Worm (Caenorhabditis elegans): ENCODE data around the gene ifa-1.

ifa-1 gene

ce11 chrX:11252429-11252828 lies 18.6 kb upstream of the ifa-1 start (continued):
- TF ChIP-seq lsy-27 (tag; optimal IDR thresholded peaks at IDR 0.05; ENCODE audit: borderline replicate concordance, insufficient read depth) (no peak), lin-26 (GFP tag; IDR thresholded peaks at IDR 0.05) (peak; percentile 91), C17E4.6 (GFP tag; IDR thresholded peaks at IDR 0.05) (no peak), ZK185.1 (tag; optimal IDR thresholded peaks at IDR 0.05; ENCODE audit: poor library complexity, severe bottlenecking) (peak; percentile 88), lin-35 (GFP tag; optimal IDR thresholded peaks at IDR 0.05) (peak in 1 of 3 experiments; percentile 32), die-1 (tag; optimal IDR thresholded peaks at IDR 0.05) (peak; percentile 81), snpc-3.4 (tag; optimal IDR thresholded peaks at IDR 0.05) (peak; percentile 80), F49E8.2 (tag; optimal IDR thresholded peaks at IDR 0.05; ENCODE audit: insufficient read depth) (no peak), chd-7 (tag; optimal IDR thresholded peaks at IDR 0.05) (peak; percentile 12), nhr-80 (tag; optimal IDR thresholded peaks at IDR 0.05) (no peak), unc-62 (GFP tag; optimal IDR thresholded peaks at IDR 0.05) (no peak), mcd-1 (GFP tag; IDR thresholded peaks at IDR 0.05) (no peak; the same call in 1 of the 2 replicates), nhr-27 (tag; optimal IDR thresholded peaks at IDR 0.05) (no peak), ztf-18 (tag; optimal IDR thresholded peaks at IDR 0.05) (peak; percentile 67), ztf-28 (GFP tag; IDR thresholded peaks at IDR 0.05) (0 out of 2 replicates have a peak, but pooled peaks have one; percentile 50), gei-17 (GFP tag; optimal IDR thresholded peaks at IDR 0.05) (no peak), rpc-1 (optimal IDR thresholded peaks at IDR 0.05) (peak; percentile 91), rpc-1 (tag; optimal IDR thresholded peaks at IDR 0.05) (peak; percentile 94), ceh-40 (GFP tag; IDR thresholded peaks at IDR 0.05) (0 out of 2 replicates have a peak, but pooled peaks have one; percentile 45), F55B11.4 (tag; optimal IDR thresholded peaks at IDR 0.05; ENCODE audit: borderline replicate concordance, insufficient read depth) (no peak), F10E7.11 (tag; optimal IDR thresholded peaks at IDR 0.05) (peak; percentile 53), F52B5.7 (tag; optimal IDR thresholded peaks at IDR 0.05) (no peak), aptf-2 (GFP tag; conservative IDR thresholded peaks at IDR 0.05) (no peak), F23B12.7 (tag; optimal IDR thresholded peaks at IDR 0.05; ENCODE audit: insufficient read depth) (no peak), mel-28 (tag; optimal IDR thresholded peaks at IDR 0.05; ENCODE audit: borderline replicate concordance) (no peak), F37B4.10 (GFP tag; IDR thresholded peaks at IDR 0.05) (no peak), bed-1 (GFP tag; IDR thresholded peaks at IDR 0.05) (no peak), ztf-22 (GFP tag; optimal IDR thresholded peaks at IDR 0.05) (no peak), lin-40 (tag; optimal IDR thresholded peaks at IDR 0.05) (peak; percentile 60), F33H1.4 (GFP tag; IDR thresholded peaks at IDR 0.05) (no peak), egrh-3 (GFP tag; IDR thresholded peaks at IDR 0.05) (peak; percentile 23; the same call in 1 of the 2 replicates), attf-3 (GFP tag; conservative IDR thresholded peaks at IDR 0.05) (0 out of 2 replicates have a peak, but pooled peaks have one; percentile 18), sea-2 (GFP tag; IDR thresholded peaks at IDR 0.05) (no peak), K11D2.4 (GFP tag; IDR thresholded peaks at IDR 0.05) (no peak), rec-8 (tag; optimal IDR thresholded peaks at IDR 0.05) (peak; percentile 70 to 88), snpc-1.1 (tag; optimal IDR thresholded peaks at IDR 0.05; ENCODE audit: insufficient read depth) (peak; percentile 19), aptf-3 (GFP tag; IDR thresholded peaks at IDR 0.05) (no peak), F57A8.1 (GFP tag; optimal IDR thresholded peaks at IDR 0.05) (no peak), madf-6 (GFP tag; IDR thresholded peaks at IDR 0.05) (peak; percentile 20; the same call in 1 of the 2 replicates), B0035.1 (tag; optimal IDR thresholded peaks at IDR 0.05) (peak; percentile 57), Y67H2A.10 (GFP tag; conservative IDR thresholded peaks at IDR 0.05) (no peak), attf-5 (GFP tag; optimal IDR thresholded peaks at IDR 0.05) (peak; percentile 40), ceh-100 (GFP tag; IDR thresholded peaks at IDR 0.05) (peak; percentile 49; the same call in 1 of the 2 replicates), hlh-12 (tag; optimal IDR thresholded peaks at IDR 0.05) (no peak), zim-3 (tag; optimal IDR thresholded peaks at IDR 0.05) (no peak), pha-4 (tag; optimal IDR thresholded peaks at IDR 0.05) (no peak), ama-1 (optimal IDR thresholded peaks at IDR 0.05) (no peak), ama-1 (GFP tag; optimal IDR thresholded peaks at IDR 0.05) (no peak)

Measured in whole organism, young adult.